Worm (Caenorhabditis elegans) whole organism, L1 larva: ENCODE measurements around the gene C01G6.3.

Source experiments
- C04F5.9 ChIP-seq: sonication (generic microtip); optimal IDR thresholded peaks from 2 replicates; lab custom pipeline; 2016; ENCODE audit warnings: missing genetic modification characterization, missing compliant biosample characterization
- C16A3.4 ChIP-seq: fragments of 150-350 bp; optimal IDR thresholded peaks from 2 replicates; lab custom pipeline; 2014; ENCODE audit warnings: missing biosample characterization, missing genetic modification characterization
- C34B4.2 ChIP-seq: sonication (generic microtip); optimal IDR thresholded peaks from 2 replicates; lab custom pipeline; 2017; ENCODE audit warnings: mild to moderate bottlenecking, missing genetic modification characterization, missing compliant biosample characterization
- F16B12.6 ChIP-seq: fragments of 150-350 bp; optimal IDR thresholded peaks from 2 replicates; lab custom pipeline; 2014; ENCODE audit warnings: missing biosample characterization, missing genetic modification characterization
- Y116A8C.19 ChIP-seq: sonication (generic microtip); optimal IDR thresholded peaks from 2 replicates; lab custom pipeline; 2016; ENCODE audit warnings: missing compliant biosample characterization, missing genetic modification characterization, borderline replicate concordance
- ama-1 ChIP-seq: fragments of 150-350 bp; optimal IDR thresholded peaks from 2 replicates; lab custom pipeline; 2014
- ceh-63 ChIP-seq: fragments of 200-800 bp; sonication (Bioruptor generic); optimal IDR thresholded peaks from 2 replicates; lab custom pipeline; 2018; ENCODE audit warnings: mild to moderate bottlenecking, missing genetic modification characterization, missing compliant biosample characterization
- ceh-8 ChIP-seq: fragments of 200-800 bp; sonication (Bioruptor generic); optimal IDR thresholded peaks from 2 replicates; lab custom pipeline; 2018; ENCODE audit warnings: mild to moderate bottlenecking, missing genetic modification characterization, moderate library complexity, missing compliant biosample characterization
- ceh-90 ChIP-seq: sonication (generic microtip); optimal IDR thresholded peaks from 2 replicates; lab custom pipeline; 2016; ENCODE audit warnings: missing genetic modification characterization, missing compliant biosample characterization
- ces-1 ChIP-seq: fragments of 150-350 bp; optimal IDR thresholded peaks from 2 replicates; lab custom pipeline; 2014; ENCODE audit warnings: missing biosample characterization, missing genetic modification reagents, missing genetic modification characterization
- dpl-1 ChIP-seq, 3 experiments: fragments of 150-350 bp in 2 of 3; sonication (generic microtip) in 1 of 3; optimal IDR thresholded peaks; 2 replicates each; lab custom pipeline; 2014 to 2017; ENCODE audit warnings: missing biosample characterization in 3 of 3, missing genetic modification characterization in 3 of 3, missing genetic modification reagents in 3 of 3
- dsc-1 ChIP-seq: sonication (generic microtip); optimal IDR thresholded peaks from 2 replicates; lab custom pipeline; 2016; ENCODE audit warnings: mild to moderate bottlenecking, missing genetic modification characterization, missing compliant biosample characterization
- efl-3 ChIP-seq: fragments of 200-800 bp; sonication (Bioruptor generic); optimal IDR thresholded peaks from 2 replicates; lab custom pipeline; 2018; ENCODE audit warnings: mild to moderate bottlenecking, missing genetic modification characterization, missing compliant biosample characterization
- egl-13 ChIP-seq: sonication (generic microtip); optimal IDR thresholded peaks from 2 replicates; lab custom pipeline; 2016; ENCODE audit warnings: missing genotype, missing genetic modification reagents, missing genetic modification characterization, missing compliant biosample characterization
- elt-3 ChIP-seq, 6 experiments: fragments of 150-350 bp in 1 of 6; sonication (generic microtip); optimal IDR thresholded peaks; 2 replicates each; lab custom pipeline; 2017 to 2018; ENCODE audit warnings: missing biosample characterization in 6 of 6, missing genetic modification characterization in 6 of 6, inconsistent platforms in 1 of 6
- ets-5 ChIP-seq: fragments of 200-800 bp; sonication (Bioruptor generic); IDR thresholded peaks from 2 replicates; pipeline ENCODE4 v1.3.6; 2022; ENCODE audit warnings: missing genetic modification characterization, missing compliant biosample characterization
- fkh-4 ChIP-seq: sonication (generic microtip); optimal IDR thresholded peaks from 2 replicates; lab custom pipeline; 2016; ENCODE audit warnings: missing compliant biosample characterization, missing genetic modification characterization, borderline replicate concordance
- hlh-17 ChIP-seq: fragments of 200-800 bp; sonication (Bioruptor generic); optimal IDR thresholded peaks from 2 replicates; lab custom pipeline; 2018; ENCODE audit warnings: missing genetic modification characterization, mild to moderate bottlenecking, missing compliant biosample characterization, moderate library complexity, borderline replicate concordance
- hpl-2 ChIP-seq: fragments of 150-350 bp; optimal IDR thresholded peaks from 2 replicates; lab custom pipeline; 2014; ENCODE audit warnings: missing biosample characterization, missing genetic modification reagents, missing genetic modification characterization
- jun-1 ChIP-seq: fragments of 150-350 bp; optimal IDR thresholded peaks from 2 replicates; lab custom pipeline; 2014; ENCODE audit warnings: missing biosample characterization, missing genetic modification reagents, missing genetic modification characterization
- lin-13 ChIP-seq: fragments of 150-350 bp; optimal IDR thresholded peaks from 2 replicates; lab custom pipeline; 2014; ENCODE audit warnings: missing biosample characterization, missing genetic modification reagents, missing genetic modification characterization
- lin-15B ChIP-seq: fragments of 150-350 bp; sonication (generic microtip); optimal IDR thresholded peaks from 3 replicates; lab custom pipeline; 2014; ENCODE audit warnings: missing biosample characterization, missing genetic modification characterization
- mab-9 ChIP-seq: fragments of 200-800 bp; sonication (Bioruptor generic); IDR thresholded peaks from 2 replicates; pipeline ENCODE4 v1.3.6; 2022; ENCODE audit warnings: missing genetic modification reagents, missing genetic modification characterization, missing compliant biosample characterization
- mdl-1 ChIP-seq, 2 experiments: fragments of 150-350 bp; optimal IDR thresholded peaks; 2 replicates each; lab custom pipeline; 2014 to 2017; ENCODE audit warnings: missing biosample characterization in 2 of 2, missing genetic modification characterization in 2 of 2, inconsistent platforms in 1 of 2
- mef-2 ChIP-seq: fragments of 150-350 bp; optimal IDR thresholded peaks from 2 replicates; lab custom pipeline; 2014; ENCODE audit warnings: missing biosample characterization, missing genetic modification characterization
- mep-1 ChIP-seq: fragments of 150-350 bp; optimal IDR thresholded peaks from 2 replicates; lab custom pipeline; 2014; ENCODE audit warnings: missing biosample characterization, missing genetic modification characterization
- nhr-11 ChIP-seq: fragments of 150-350 bp; optimal IDR thresholded peaks from 2 replicates; lab custom pipeline; 2014; ENCODE audit warnings: missing biosample characterization, missing genetic modification characterization
- nhr-19 ChIP-seq: fragments of 200-800 bp; sonication (Bioruptor generic); conservative IDR thresholded peaks from 2 replicates; pipeline ENCODE4 v1.3.6; 2022; ENCODE audit warnings: missing genetic modification characterization, missing compliant biosample characterization
- nhr-20 ChIP-seq: sonication (generic microtip); optimal IDR thresholded peaks from 2 replicates; lab custom pipeline; 2016; ENCODE audit warnings: mild to moderate bottlenecking, missing genetic modification characterization, missing compliant biosample characterization
- nhr-28 ChIP-seq: fragments of 150-350 bp; optimal IDR thresholded peaks from 2 replicates; lab custom pipeline; 2014; ENCODE audit warnings: missing biosample characterization, missing genetic modification characterization
- nhr-47 ChIP-seq: sonication (generic microtip); optimal IDR thresholded peaks from 2 replicates; lab custom pipeline; 2016; ENCODE audit warnings: mild to moderate bottlenecking, missing genetic modification characterization, moderate library complexity, missing compliant biosample characterization
- nhr-71 ChIP-seq: sonication (generic microtip); optimal IDR thresholded peaks from 2 replicates; lab custom pipeline; 2016; ENCODE audit warnings: mild to moderate bottlenecking, missing genetic modification characterization, moderate library complexity, missing compliant biosample characterization
- nhr-77 ChIP-seq: fragments of 150-350 bp; optimal IDR thresholded peaks from 2 replicates; lab custom pipeline; 2014; ENCODE audit warnings: missing biosample characterization, missing genetic modification characterization
- nhr-84 ChIP-seq: sonication (generic microtip); optimal IDR thresholded peaks from 2 replicates; lab custom pipeline; 2017; ENCODE audit warnings: missing biosample characterization, missing genetic modification characterization
- nhr-85 ChIP-seq: sonication (generic microtip); peaks from one replicate; lab custom pipeline; 2016; ENCODE audit warnings: missing genetic modification characterization, inconsistent platforms, missing compliant biosample characterization
- nhr-90 ChIP-seq: sonication (generic microtip); optimal IDR thresholded peaks from 2 replicates; lab custom pipeline; 2016; ENCODE audit warnings: mild to moderate bottlenecking, missing genetic modification characterization, missing compliant biosample characterization; ENCODE audit not compliant: poor library complexity
- pax-3 ChIP-seq: fragments of 200-800 bp; sonication (Bioruptor generic); optimal IDR thresholded peaks from 2 replicates; lab custom pipeline; 2018; ENCODE audit warnings: mild to moderate bottlenecking, missing genetic modification characterization, moderate library complexity, missing compliant biosample characterization
- pqm-1 ChIP-seq: sonication (generic microtip); optimal IDR thresholded peaks from 3 replicates; lab custom pipeline; 2017; ENCODE audit warnings: missing biosample characterization, missing genetic modification characterization
- rnt-1 ChIP-seq: sonication (generic microtip); optimal IDR thresholded peaks from 2 replicates; lab custom pipeline; 2016; ENCODE audit warnings: mild to moderate bottlenecking, missing genetic modification characterization, moderate library complexity, missing compliant biosample characterization
- snpc-4 ChIP-seq: fragments of 150-350 bp; optimal IDR thresholded peaks from 2 replicates; lab custom pipeline; 2014; ENCODE audit warnings: missing biosample characterization, missing genetic modification characterization
- snu-23 ChIP-seq: sonication (generic microtip); optimal IDR thresholded peaks from 2 replicates; lab custom pipeline; 2016; ENCODE audit warnings: missing genetic modification characterization, missing compliant biosample characterization
- sox-4 ChIP-seq: sonication (generic microtip); optimal IDR thresholded peaks from 2 replicates; lab custom pipeline; 2016; ENCODE audit warnings: missing genetic modification characterization, missing compliant biosample characterization
- sptf-1 ChIP-seq: fragments of 150-350 bp; optimal IDR thresholded peaks from 2 replicates; lab custom pipeline; 2014; ENCODE audit warnings: missing biosample characterization, missing genetic modification characterization
- sup-37 ChIP-seq: fragments of 200-800 bp; sonication (Bioruptor generic); optimal IDR thresholded peaks from 2 replicates; lab custom pipeline; 2018; ENCODE audit warnings: mild to moderate bottlenecking, missing genetic modification characterization, missing compliant biosample characterization
- swsn-7 ChIP-seq: sonication (generic microtip); optimal IDR thresholded peaks from 2 replicates; lab custom pipeline; 2016; ENCODE audit warnings: missing genetic modification characterization, missing compliant biosample characterization
- tbx-2 ChIP-seq: sonication (generic microtip); optimal IDR thresholded peaks from 2 replicates; lab custom pipeline; 2016; ENCODE audit warnings: missing genetic modification characterization, missing compliant biosample characterization
- unc-62 ChIP-seq: fragments of 150-350 bp; optimal IDR thresholded peaks from 2 replicates; lab custom pipeline; 2014; ENCODE audit warnings: missing biosample characterization, missing genetic modification reagents, missing genetic modification characterization
- unc-86 ChIP-seq: sonication (generic microtip); optimal IDR thresholded peaks from 2 replicates; lab custom pipeline; 2016; ENCODE audit warnings: missing genetic modification characterization, missing compliant biosample characterization
- unc-98 ChIP-seq: fragments of 200-800 bp; sonication (Bioruptor generic); IDR thresholded peaks from 2 replicates; pipeline ENCODE4 v1.3.6; 2022; ENCODE audit warnings: missing genetic modification characterization, missing compliant biosample characterization
- zag-1 ChIP-seq: fragments of 150-350 bp; optimal IDR thresholded peaks from 2 replicates; lab custom pipeline; 2014; ENCODE audit warnings: missing biosample characterization, missing genetic modification characterization
- zip-4 ChIP-seq: fragments of 200-800 bp; sonication (Bioruptor generic); optimal IDR thresholded peaks from 2 replicates; lab custom pipeline; 2018; ENCODE audit warnings: mild to moderate bottlenecking, missing genetic modification characterization, moderate library complexity, missing compliant biosample characterization
- ztf-4 ChIP-seq: fragments of 150-350 bp; optimal IDR thresholded peaks from 2 replicates; lab custom pipeline; 2014; ENCODE audit warnings: missing biosample characterization, missing genetic modification characterization

C01G6.3 gene

ce11 chrII:9242804-9243203 is 26.9 kb upstream of the C01G6.3 start (continued):
- TF ChIP-seq ceh-63: no peak
- no peak for TF ChIP-seq mab-9 (GFP tag; lab: Robert Waterston, UW)
- TF ChIP-seq swsn-7 (tag; lab: Kevin White, UChicago): peak; percentile 54
- no peak for TF ChIP-seq nhr-84 (tag; lab: Kevin White, UChicago)
- TF ChIP-seq snu-23 (GFP tag; lab: Kevin White, UChicago): peak; percentile 69
- no peak for TF ChIP-seq ztf-4 (tag; lab: Kevin White, UChicago)
- TF ChIP-seq sox-4 (tag; lab: Kevin White, UChicago): no peak
- TF ChIP-seq hpl-2 (GFP tag; lab: Kevin White, UChicago): no peak
- no peak for TF ChIP-seq ets-5 (GFP tag; lab: Robert Waterston, UW)
- TF ChIP-seq nhr-71 (tag; lab: Kevin White, UChicago): peak; percentile 67
- no peak for TF ChIP-seq unc-62 (GFP tag; lab: Kevin White, UChicago)
- TF ChIP-seq rnt-1 (tag; lab: Kevin White, UChicago): peak; percentile 54
- TF ChIP-seq mep-1: peak; percentile 68
- no peak for TF ChIP-seq nhr-28 (tag; lab: Kevin White, UChicago)
- peak; percentile 75 for TF ChIP-seq nhr-85 (tag; lab: Kevin White, UChicago)
- TF ChIP-seq jun-1 (tag; lab: Kevin White, UChicago): peak; percentile 6
- TF ChIP-seq nhr-47 (tag; lab: Kevin White, UChicago): peak; percentile 65
- TF ChIP-seq ceh-90: no peak
- TF ChIP-seq egl-13 (tag; lab: Kevin White, UChicago): no peak
- TF ChIP-seq snpc-4 (tag; lab: Kevin White, UChicago): no peak
- TF ChIP-seq sup-37 (GFP tag; lab: Kevin White, UChicago): no peak
- no peak for TF ChIP-seq Y116A8C.19 (tag; lab: Kevin White, UChicago)
- no peak for TF ChIP-seq C34B4.2 (tag; lab: Kevin White, UChicago)
- TF ChIP-seq zip-4 (GFP tag; lab: Kevin White, UChicago): no peak
- peak; percentile 88 to 95 (median 93) for TF ChIP-seq dpl-1 (GFP tag; optimal IDR thresholded peaks at IDR 0.05; lab: Kevin White, UChicago)
- TF ChIP-seq ama-1 (lab: Kevin White, UChicago): no peak
- no peak for TF ChIP-seq unc-98 (GFP tag; lab: Robert Waterston, UW)
- no peak for TF ChIP-seq pax-3 (tag; lab: Kevin White, UChicago)
- peak; percentile 60 for TF ChIP-seq tbx-2 (tag; lab: Kevin White, UChicago)
- no peak for TF ChIP-seq sptf-1 (tag; lab: Kevin White, UChicago)
- no peak for TF ChIP-seq ceh-8 (GFP tag; lab: Kevin White, UChicago)
- TF ChIP-seq nhr-77 (tag; lab: Kevin White, UChicago): peak; percentile 15
- TF ChIP-seq F16B12.6 (tag; lab: Kevin White, UChicago): peak; percentile 16
- no peak for TF ChIP-seq zag-1 (tag; lab: Kevin White, UChicago)
- TF ChIP-seq pqm-1 (tag; lab: Kevin White, UChicago): no peak
- TF ChIP-seq unc-86 (tag; lab: Kevin White, UChicago): peak; percentile 34
- peak; percentile 10 for TF ChIP-seq dsc-1 (tag; lab: Kevin White, UChicago)
- TF ChIP-seq ces-1 (GFP tag; lab: Kevin White, UChicago): no peak
- TF ChIP-seq hlh-17 (GFP tag; lab: Kevin White, UChicago): no peak
- no peak for TF ChIP-seq C16A3.4
- peak; percentile 51 for TF ChIP-seq nhr-20
- TF ChIP-seq lin-15B (tag; lab: Kevin White, UChicago): peak; percentile 41
- TF ChIP-seq C04F5.9: no peak
- peak; percentile 41; the same call in 1 of the 2 replicates for TF ChIP-seq nhr-19 (GFP tag; lab: Robert Waterston, UW)
- TF ChIP-seq fkh-4 (tag; lab: Kevin White, UChicago): no peak
- no peak for TF ChIP-seq elt-3 (tag; optimal IDR thresholded peaks at IDR 0.05; lab: Kevin White, UChicago)
- TF ChIP-seq nhr-90 (tag; lab: Kevin White, UChicago): no peak
- TF ChIP-seq efl-3: no peak
- TF ChIP-seq lin-13 (GFP tag; lab: Kevin White, UChicago): no peak
- TF ChIP-seq mdl-1 (tag; optimal IDR thresholded peaks at IDR 0.05; lab: Kevin White, UChicago): peak in 1 of 2 experiments; percentile 47
- TF ChIP-seq nhr-11: no peak
- no peak for TF ChIP-seq mef-2 (tag; lab: Kevin White, UChicago)
- TF ChIP-seq, all 84 proteins: peak for 32
